Worm (Caenorhabditis elegans): ENCODE results near the gene K04C2.3.

The K04C2.3 gene

DNA sequence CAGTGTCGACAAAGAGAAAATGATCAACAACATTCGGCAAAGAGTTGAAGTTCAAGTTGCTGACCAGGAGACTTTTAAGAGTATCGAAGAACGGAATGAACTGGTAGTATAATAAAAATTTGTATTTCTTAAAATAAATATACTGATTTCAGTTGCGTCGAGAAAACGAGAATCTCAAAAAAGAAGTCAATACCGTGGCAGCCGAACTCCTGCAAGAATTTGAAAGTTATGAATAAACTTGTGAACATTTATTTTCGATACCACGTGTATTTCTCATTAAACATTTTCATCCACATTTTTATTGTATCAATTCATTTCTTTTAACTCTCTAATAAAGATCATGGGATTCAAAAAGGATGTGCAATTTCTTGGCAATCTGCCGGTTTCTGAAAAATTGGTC is 2.9 kb upstream of the K04C2.3 start, which contains the start of gene K04C2.8:
Gene K04C2.8 (plus strand): TSS at position 301 of the 400 bp plus-strand sequence.
- TF ChIP-seq zip-4 (GFP tag; optimal IDR thresholded peaks at IDR 0.05) (no peak), nhr-28 (tag; optimal IDR thresholded peaks at IDR 0.05) (no peak)

ce11 chrIII:6871067-6871466 is 1.8 kb upstream of the K04C2.3 start:
- TF ChIP-seq mdl-1 (tag; optimal IDR thresholded peaks at IDR 0.05) (peak in 1 of 2 experiments; percentile 35), nhr-11 (tag; optimal IDR thresholded peaks at IDR 0.05) (no peak), xbp-1 (tag; optimal IDR thresholded peaks at IDR 0.05) (peak; percentile 20), mep-1 (tag; optimal IDR thresholded peaks at IDR 0.05) (no peak), unc-30 (tag; optimal IDR thresholded peaks at IDR 0.05) (no peak), nhr-76 (tag; optimal IDR thresholded peaks at IDR 0.05) (no peak), lin-14 (GFP tag; optimal IDR thresholded peaks at IDR 0.05) (peak; percentile 66), lin-15B (tag; optimal IDR thresholded peaks at IDR 0.05) (no peak), dsc-1 (tag; optimal IDR thresholded peaks at IDR 0.05) (no peak), skn-1 (tag; optimal IDR thresholded peaks at IDR 0.05) (no peak), nhr-85 (tag) (no peak), unc-62 (GFP tag; optimal IDR thresholded peaks at IDR 0.05) (no peak), ceh-8 (GFP tag; optimal IDR thresholded peaks at IDR 0.05) (no peak), nhr-237 (tag; optimal IDR thresholded peaks at IDR 0.05) (no peak), pax-3 (tag; optimal IDR thresholded peaks at IDR 0.05) (no peak), C34B4.2 (tag; optimal IDR thresholded peaks at IDR 0.05) (no peak), sptf-1 (tag; optimal IDR thresholded peaks at IDR 0.05) (no peak), efl-3 (GFP tag; optimal IDR thresholded peaks at IDR 0.05) (no peak), elt-3 (tag; optimal IDR thresholded peaks at IDR 0.05) (no peak), vab-15 (tag; optimal IDR thresholded peaks at IDR 0.05) (no peak), fkh-8 (tag; optimal IDR thresholded peaks at IDR 0.05) (peak; percentile 48), nhr-47 (tag; optimal IDR thresholded peaks at IDR 0.05) (peak; percentile 9), fkh-10 (GFP tag; optimal IDR thresholded peaks at IDR 0.05) (no peak), nhr-20 (tag; optimal IDR thresholded peaks at IDR 0.05) (peak; percentile 16), nhr-28 (tag; optimal IDR thresholded peaks at IDR 0.05) (no peak), C04F5.9 (tag; optimal IDR thresholded peaks at IDR 0.05) (no peak), ceh-88 (GFP tag; IDR thresholded peaks at IDR 0.05) (no peak), nhr-71 (tag; optimal IDR thresholded peaks at IDR 0.05) (peak; percentile 95), jun-1 (tag; optimal IDR thresholded peaks at IDR 0.05) (no peak), snu-23 (GFP tag; optimal IDR thresholded peaks at IDR 0.05) (peak; percentile 59), unc-130 (tag; optimal IDR thresholded peaks at IDR 0.05) (peak; percentile 80), fos-1 (tag; optimal IDR thresholded peaks at IDR 0.05) (no peak), tbx-2 (tag; optimal IDR thresholded peaks at IDR 0.05) (no peak), egl-13 (tag; optimal IDR thresholded peaks at IDR 0.05) (no peak), fkh-4 (tag; optimal IDR thresholded peaks at IDR 0.05; ENCODE audit: borderline replicate concordance) (no peak), C16A3.4 (tag; optimal IDR thresholded peaks at IDR 0.05) (no peak), swsn-7 (tag; optimal IDR thresholded peaks at IDR 0.05) (peak; percentile 8), efl-1 (optimal IDR thresholded peaks at IDR 0.05) (peak in 1 of 2 experiments; percentile 45), efl-1 (GFP tag; optimal IDR thresholded peaks at IDR 0.05 in 1 of 2) (peak in 1 of 2 experiments; percentile 58), rnt-1 (tag; optimal IDR thresholded peaks at IDR 0.05) (peak; percentile 74), lsy-2 (tag; optimal IDR thresholded peaks at IDR 0.05) (peak; percentile 47 to 62), nhr-84 (tag; optimal IDR thresholded peaks at IDR 0.05) (no peak), nhr-19 (GFP tag; conservative IDR thresholded peaks at IDR 0.05) (peak; percentile 72)
